Worm (Caenorhabditis elegans) whole organism, late embryonic: ENCODE data around the gene cest-30.

ENCODE experiments used
- Y22D7AL.16 ChIP-seq: sonication (generic microtip); optimal IDR thresholded peaks from 2 replicates; lab custom pipeline; 2016; ENCODE audit warnings: missing genetic modification characterization, missing compliant biosample characterization
- ama-1 ChIP-seq: fragments of 150-350 bp; optimal IDR thresholded peaks from 2 replicates; lab custom pipeline; 2014
- ceh-24 ChIP-seq: sonication (generic microtip); optimal IDR thresholded peaks from 2 replicates; lab custom pipeline; 2016; ENCODE audit warnings: mild to moderate bottlenecking, missing genetic modification characterization, missing compliant biosample characterization
- ceh-31 ChIP-seq: sonication (generic microtip); optimal IDR thresholded peaks from 2 replicates; lab custom pipeline; 2016; ENCODE audit warnings: missing genetic modification characterization, missing compliant biosample characterization
- elt-4 ChIP-seq: sonication (generic microtip); optimal IDR thresholded peaks from 2 replicates; lab custom pipeline; 2016; ENCODE audit warnings: missing genetic modification characterization, missing compliant biosample characterization
- hlh-15 ChIP-seq: sonication (generic microtip); optimal IDR thresholded peaks from 2 replicates; lab custom pipeline; 2016; ENCODE audit warnings: missing genetic modification characterization, missing compliant biosample characterization
- pag-3 ChIP-seq: sonication (generic microtip); optimal IDR thresholded peaks from 2 replicates; lab custom pipeline; 2016; ENCODE audit warnings: missing compliant biosample characterization, missing genetic modification characterization, borderline replicate concordance
- pqm-1 ChIP-seq: sonication (generic microtip); optimal IDR thresholded peaks from 2 replicates; lab custom pipeline; 2016; ENCODE audit warnings: missing genetic modification characterization, missing compliant biosample characterization
- rnt-1 ChIP-seq: sonication (generic microtip); optimal IDR thresholded peaks from 2 replicates; lab custom pipeline; 2016; ENCODE audit warnings: missing genetic modification characterization, missing compliant biosample characterization
- syd-9 ChIP-seq: sonication (generic microtip); optimal IDR thresholded peaks from 2 replicates; lab custom pipeline; 2016; ENCODE audit warnings: mild to moderate bottlenecking, missing genetic modification characterization, moderate library complexity, missing compliant biosample characterization
- unc-55 ChIP-seq: sonication (generic microtip); optimal IDR thresholded peaks from 2 replicates; lab custom pipeline; 2017; ENCODE audit warnings: missing biosample characterization, missing genetic modification reagents, missing genetic modification characterization

- TF ChIP-seq pag-3 (tag; lab: Kevin White, UChicago) (no peak), hlh-15 (no peak), pqm-1 (tag; lab: Kevin White, UChicago) (no peak), rnt-1 (tag; lab: Kevin White, UChicago) (no peak), syd-9 (tag; lab: Kevin White, UChicago) (no peak), ceh-31 (no peak), elt-4 (no peak), ceh-24 (no peak), Y22D7AL.16 (tag; lab: Kevin White, UChicago) (no peak), unc-55 (GFP tag; lab: Kevin White, UChicago) (no peak), ama-1 (lab: Kevin White, UChicago) (no peak)
Observed at ce11 chrV:5273770-5274169, 10.9 kb upstream of the cest-30 start, which contains the start of gene natc-2.
